Worm (Caenorhabditis elegans) whole organism, late embryonic: ENCODE measurements around the gene T11F9.7.

Source experiments
- C08G9.2 ChIP-seq: sonication (generic microtip); optimal IDR thresholded peaks from 2 replicates; lab custom pipeline; 2016; ENCODE audit warnings: mild to moderate bottlenecking, missing genetic modification characterization, moderate library complexity, missing compliant biosample characterization
- K09A11.1 ChIP-seq: sonication (generic microtip); optimal IDR thresholded peaks from 2 replicates; lab custom pipeline; 2017; ENCODE audit warnings: antibody characterized with exemption, mild to moderate bottlenecking, missing genetic modification characterization, missing compliant biosample characterization; ENCODE audit not compliant: insufficient read depth
- Y22D7AL.16 ChIP-seq: sonication (generic microtip); optimal IDR thresholded peaks from 2 replicates; lab custom pipeline; 2016; ENCODE audit warnings: missing genetic modification characterization, missing compliant biosample characterization
- ama-1 ChIP-seq: fragments of 150-350 bp; optimal IDR thresholded peaks from 2 replicates; lab custom pipeline; 2014
- ceh-14 ChIP-seq: sonication (generic microtip); optimal IDR thresholded peaks from 2 replicates; lab custom pipeline; 2016; ENCODE audit warnings: missing genotype, missing genetic modification characterization, missing compliant biosample characterization
- ceh-24 ChIP-seq: sonication (generic microtip); optimal IDR thresholded peaks from 2 replicates; lab custom pipeline; 2016; ENCODE audit warnings: mild to moderate bottlenecking, missing genetic modification characterization, missing compliant biosample characterization
- ceh-31 ChIP-seq: sonication (generic microtip); optimal IDR thresholded peaks from 2 replicates; lab custom pipeline; 2016; ENCODE audit warnings: missing genetic modification characterization, missing compliant biosample characterization
- ceh-9 ChIP-seq: sonication (generic microtip); optimal IDR thresholded peaks from 2 replicates; lab custom pipeline; 2016; ENCODE audit warnings: mild to moderate bottlenecking, missing genetic modification characterization, inconsistent platforms, missing compliant biosample characterization
- elt-2 ChIP-seq: sonication (generic microtip); optimal IDR thresholded peaks from 2 replicates; lab custom pipeline; 2016; ENCODE audit warnings: missing genetic modification reagents, missing genetic modification characterization, missing compliant biosample characterization
- ets-4 ChIP-seq: sonication (generic microtip); optimal IDR thresholded peaks from 2 replicates; lab custom pipeline; 2016; ENCODE audit warnings: missing genetic modification characterization, missing compliant biosample characterization
- fkh-6 ChIP-seq: sonication (generic microtip); optimal IDR thresholded peaks from 2 replicates; lab custom pipeline; 2016; ENCODE audit warnings: missing genetic modification characterization, missing compliant biosample characterization
- gmeb-2 ChIP-seq: sonication (generic microtip); optimal IDR thresholded peaks from 2 replicates; lab custom pipeline; 2016; ENCODE audit warnings: missing genetic modification characterization, inconsistent platforms, missing compliant biosample characterization
- hlh-30 ChIP-seq: sonication (generic microtip); optimal IDR thresholded peaks from 2 replicates; lab custom pipeline; 2017; ENCODE audit warnings: antibody characterized with exemption, missing genetic modification characterization, missing compliant biosample characterization; ENCODE audit not compliant: insufficient read depth
- nfya-1 ChIP-seq: sonication (generic microtip); optimal IDR thresholded peaks from 2 replicates; lab custom pipeline; 2017; ENCODE audit warnings: missing genetic modification characterization, mild to moderate bottlenecking, missing compliant biosample characterization, antibody characterized with exemption, moderate library complexity
- pat-9 ChIP-seq: fragments of 200-800 bp; sonication (Bioruptor generic); optimal IDR thresholded peaks from 2 replicates; lab custom pipeline; 2018; ENCODE audit warnings: mild to moderate bottlenecking, missing genetic modification characterization, moderate library complexity, missing compliant biosample characterization
- pha-2 ChIP-seq: sonication (generic microtip); optimal IDR thresholded peaks from 2 replicates; lab custom pipeline; 2017; ENCODE audit warnings: mild to moderate bottlenecking, missing genetic modification characterization, missing compliant biosample characterization
- sox-4 ChIP-seq: sonication (generic microtip); optimal IDR thresholded peaks from 2 replicates; lab custom pipeline; 2017; ENCODE audit warnings: mild to moderate bottlenecking, missing genetic modification characterization, inconsistent platforms, missing compliant biosample characterization
- ttx-3 ChIP-seq: sonication (generic microtip); optimal IDR thresholded peaks from 2 replicates; lab custom pipeline; 2016; ENCODE audit warnings: missing genetic modification reagents, missing genetic modification characterization, missing compliant biosample characterization

The T11F9.7 gene

DNA sequence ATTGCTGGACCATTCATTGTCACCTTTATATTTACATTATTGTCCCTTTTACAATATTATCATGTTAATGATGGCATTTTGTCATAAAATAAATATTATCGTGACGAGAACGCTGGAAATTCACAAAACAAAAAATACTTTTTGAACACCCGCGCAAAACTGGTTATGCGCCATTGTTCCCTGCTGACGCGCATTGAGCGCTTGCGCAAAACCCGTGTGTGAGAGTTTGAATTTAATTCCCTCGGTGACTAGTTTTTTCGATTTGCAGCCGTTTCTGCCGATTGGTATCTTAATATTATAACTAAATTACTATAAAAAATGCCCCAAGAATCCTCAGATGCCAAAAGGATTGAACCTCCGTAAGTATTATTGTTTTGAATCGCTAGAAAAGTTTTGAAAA, 45.7 kb downstream of the T11F9.7 start, which contains the start of gene pafo-1 (continued):
- TF ChIP-seq C08G9.2 (tag; lab: Kevin White, UChicago) (no peak), pat-9 (peak; percentile 32), hlh-30 (tag; lab: Kevin White, UChicago) (peak; percentile 29), Y22D7AL.16 (tag; lab: Kevin White, UChicago) (no peak), ama-1 (no peak), ets-4 (tag; lab: Kevin White, UChicago) (peak; percentile 9), K09A11.1 (tag; lab: Kevin White, UChicago) (peak; percentile 33), ceh-24 (no peak), gmeb-2 (tag; lab: Kevin White, UChicago) (peak; percentile 50), ceh-9 (tag; lab: Kevin White, UChicago) (no peak), ceh-14 (tag; lab: Kevin White, UChicago) (peak; percentile 36), sox-4 (peak; percentile 34), ceh-31 (tag; lab: Kevin White, UChicago) (peak; percentile 43), elt-2 (tag; lab: Kevin White, UChicago) (peak; percentile 74), pha-2 (tag; lab: Kevin White, UChicago) (no peak), fkh-6 (no peak)

DNA sequence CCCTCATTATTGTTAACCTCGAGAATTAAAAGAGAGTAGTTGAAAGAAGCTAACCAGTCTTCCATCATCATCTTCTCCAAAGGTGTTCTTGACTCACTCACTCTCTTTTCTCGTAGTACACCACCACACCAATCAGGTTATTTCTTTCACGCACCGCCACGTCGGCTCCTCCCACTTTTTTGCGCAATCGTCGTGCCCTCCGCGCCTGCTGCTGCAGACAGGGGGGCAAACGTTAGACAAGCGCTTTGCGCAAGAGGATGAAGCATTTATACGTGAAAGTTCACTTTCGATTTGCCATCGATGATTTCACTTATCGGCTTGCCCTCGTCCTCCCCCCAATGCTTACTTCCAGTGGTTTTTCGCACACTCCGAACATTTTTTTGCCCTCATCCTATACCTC, 49.6 kb downstream of the T11F9.7 start:
- TF ChIP-seq ttx-3 (no peak), nfya-1 (peak; percentile 59)
